Worm (Caenorhabditis elegans) whole organism, young adult: Measurements from ENCODE around the gene mdt-26.

Experiments used
- D2030.7 ChIP-seq: fragments of 200-800 bp; sonication (Bioruptor generic); IDR thresholded peaks from 2 replicates; pipeline ENCODE4 v1.3.6; 2022; ENCODE audit warnings: missing genetic modification reagents, missing genetic modification characterization, missing compliant biosample characterization
- F10E7.11 ChIP-seq: sonication (generic microtip); optimal IDR thresholded peaks from 2 replicates; lab custom pipeline; 2017; ENCODE audit warnings: mild to moderate bottlenecking, missing genetic modification characterization, moderate library complexity, missing compliant biosample characterization
- F23B12.7 ChIP-seq: sonication (generic microtip); optimal IDR thresholded peaks from 2 replicates; lab custom pipeline; 2017; ENCODE audit warnings: missing genetic modification characterization, mild to moderate bottlenecking, missing compliant biosample characterization, antibody characterized with exemption, moderate library complexity; ENCODE audit not compliant: insufficient read depth
- K11D2.4 ChIP-seq: fragments of 200-800 bp; sonication (Bioruptor generic); IDR thresholded peaks from 2 replicates; pipeline ENCODE4 v1.3.6; 2022; ENCODE audit warnings: missing genetic modification reagents, missing genetic modification characterization, missing compliant biosample characterization
- K12H6.12 ChIP-seq: fragments of 200-800 bp; sonication (Bioruptor generic); optimal IDR thresholded peaks from 2 replicates; lab custom pipeline; 2018; ENCODE audit warnings: mild to moderate bottlenecking, missing genetic modification characterization, missing compliant biosample characterization
- T07F8.4 ChIP-seq: sonication (generic microtip); optimal IDR thresholded peaks from 2 replicates; lab custom pipeline; 2016; ENCODE audit warnings: mild to moderate bottlenecking, missing genetic modification characterization, moderate library complexity, missing compliant biosample characterization
- Y67H2A.10 ChIP-seq: fragments of 200-800 bp; sonication (Bioruptor generic); conservative IDR thresholded peaks from 2 replicates; pipeline ENCODE4 v1.3.6; 2022; ENCODE audit warnings: missing genetic modification reagents, missing genetic modification characterization, missing compliant biosample characterization
- ZK185.1 ChIP-seq: sonication (generic microtip); optimal IDR thresholded peaks from 2 replicates; lab custom pipeline; 2016; ENCODE audit warnings: mild to moderate bottlenecking, missing genetic modification characterization, missing compliant biosample characterization; ENCODE audit not compliant: poor library complexity, severe bottlenecking
- attf-5 ChIP-seq: fragments of 200-800 bp; sonication (Bioruptor generic); optimal IDR thresholded peaks from 2 replicates; lab custom pipeline; 2018; ENCODE audit warnings: mild to moderate bottlenecking, missing genetic modification characterization, missing compliant biosample characterization
- cebp-1 ChIP-seq, 2 experiments: fragments of 200-800 bp in 1 of 2; sonication (Bioruptor generic) in 1 of 2; sonication (generic microtip) in 1 of 2; IDR thresholded peaks in 1 of 2; optimal IDR thresholded peaks in 1 of 2; 2 replicates each; pipeline versions ENCODE4 v1.3.6 to Lab custom; 2017 to 2022; ENCODE audit warnings: missing compliant biosample characterization in 2 of 2, missing genetic modification characterization in 2 of 2, mild to moderate bottlenecking in 1 of 2, missing genetic modification reagents in 1 of 2, moderate library complexity in 1 of 2
- cebp-2 ChIP-seq: fragments of 200-800 bp; sonication (Bioruptor generic); IDR thresholded peaks from 2 replicates; pipeline ENCODE4 v1.3.6; 2022; ENCODE audit warnings: missing genetic modification characterization, missing compliant biosample characterization
- ceh-100 ChIP-seq: fragments of 200-800 bp; sonication (Bioruptor generic); IDR thresholded peaks from 2 replicates; pipeline ENCODE4 v1.3.6; 2022; ENCODE audit warnings: missing genetic modification reagents, missing genetic modification characterization, missing compliant biosample characterization
- ceh-27 ChIP-seq: fragments of 200-800 bp; sonication (Bioruptor generic); optimal IDR thresholded peaks from 2 replicates; lab custom pipeline; 2018; ENCODE audit warnings: mild to moderate bottlenecking, missing genetic modification characterization, moderate library complexity, missing compliant biosample characterization
- ceh-79 ChIP-seq: sonication (generic microtip); optimal IDR thresholded peaks from 2 replicates; lab custom pipeline; 2017; ENCODE audit warnings: mild to moderate bottlenecking, missing genetic modification characterization, missing compliant biosample characterization
- ceh-91 ChIP-seq: fragments of 200-800 bp; sonication (Bioruptor generic); IDR thresholded peaks from 2 replicates; pipeline ENCODE4 v1.3.6; 2022; ENCODE audit warnings: missing genetic modification reagents, missing genetic modification characterization, missing compliant biosample characterization
- chd-7 ChIP-seq: sonication (generic microtip); optimal IDR thresholded peaks from 2 replicates; lab custom pipeline; 2016; ENCODE audit warnings: mild to moderate bottlenecking, missing genetic modification characterization, moderate library complexity, missing compliant biosample characterization
- die-1 ChIP-seq: sonication (generic microtip); optimal IDR thresholded peaks from 2 replicates; lab custom pipeline; 2016; ENCODE audit warnings: missing genotype, mild to moderate bottlenecking, missing genetic modification characterization, missing compliant biosample characterization
- dpl-1 ChIP-seq: fragments of 150-350 bp; optimal IDR thresholded peaks from 2 replicates; lab custom pipeline; 2014; ENCODE audit warnings: missing biosample characterization, missing genetic modification reagents, missing genetic modification characterization
- efl-1 ChIP-seq: fragments of 150-350 bp; optimal IDR thresholded peaks from 2 replicates; lab custom pipeline; 2014; ENCODE audit warnings: missing biosample characterization, missing genetic modification reagents, missing genetic modification characterization
- ekl-4 ChIP-seq: fragments of 200-800 bp; sonication (Bioruptor generic); IDR thresholded peaks from 2 replicates; pipeline ENCODE4 v1.3.6; 2022; ENCODE audit warnings: missing genetic modification reagents, missing genetic modification characterization, missing compliant biosample characterization
- gei-17 ChIP-seq: fragments of 200-800 bp; sonication (Bioruptor generic); optimal IDR thresholded peaks from 2 replicates; lab custom pipeline; 2018; ENCODE audit warnings: mild to moderate bottlenecking, missing genetic modification characterization, missing compliant biosample characterization
- hlh-26 ChIP-seq: fragments of 200-800 bp; sonication (Bioruptor generic); conservative IDR thresholded peaks from 2 replicates; pipeline ENCODE4 v1.3.6; 2022; ENCODE audit warnings: missing genetic modification reagents, missing genetic modification characterization, missing compliant biosample characterization
- hmg-1.2 ChIP-seq: fragments of 200-800 bp; sonication (Bioruptor generic); IDR thresholded peaks from 2 replicates; pipeline ENCODE4 v1.3.6; 2022; ENCODE audit warnings: missing genetic modification reagents, missing genetic modification characterization, missing compliant biosample characterization
- let-607 ChIP-seq, 2 experiments: fragments of 200-800 bp in 1 of 2; sonication (Bioruptor generic) in 1 of 2; sonication (generic microtip) in 1 of 2; optimal IDR thresholded peaks; 2 replicates each; lab custom pipeline; 2016 to 2018; ENCODE audit warnings: mild to moderate bottlenecking in 2 of 2, missing compliant biosample characterization in 2 of 2, missing genetic modification characterization in 2 of 2, moderate library complexity in 2 of 2, missing genotype in 1 of 2
- lin-35 ChIP-seq, 3 experiments: fragments of 150-350 bp in 2 of 3; sonication (generic microtip) in 1 of 3; optimal IDR thresholded peaks; 2 replicates each; lab custom pipeline; 2014 to 2018; ENCODE audit warnings: missing biosample characterization in 3 of 3, missing genetic modification characterization in 3 of 3, missing genetic modification reagents in 3 of 3
- lin-40 ChIP-seq: sonication (generic microtip); optimal IDR thresholded peaks from 2 replicates; lab custom pipeline; 2016; ENCODE audit warnings: missing genetic modification characterization, mild to moderate bottlenecking, missing compliant biosample characterization, missing genotype, missing genetic modification reagents
- lin-54 ChIP-seq: fragments of 200-800 bp; sonication (Bioruptor generic); optimal IDR thresholded peaks from 2 replicates; lab custom pipeline; 2018; ENCODE audit warnings: mild to moderate bottlenecking, missing genetic modification characterization, missing compliant biosample characterization
- lsl-1 ChIP-seq: fragments of 200-800 bp; sonication (Bioruptor generic); optimal IDR thresholded peaks from 2 replicates; lab custom pipeline; 2018; ENCODE audit warnings: mild to moderate bottlenecking, missing genetic modification characterization, moderate library complexity, missing compliant biosample characterization
- lsy-27 ChIP-seq: sonication (generic microtip); optimal IDR thresholded peaks from 2 replicates; lab custom pipeline; 2017; ENCODE audit warnings: missing genetic modification characterization, mild to moderate bottlenecking, missing compliant biosample characterization, antibody characterized with exemption, missing genotype, borderline replicate concordance; ENCODE audit not compliant: insufficient read depth
- madf-6 ChIP-seq: fragments of 200-800 bp; sonication (Bioruptor generic); IDR thresholded peaks from 2 replicates; pipeline ENCODE4 v1.3.6; 2022; ENCODE audit warnings: missing genetic modification reagents, missing genetic modification characterization, missing compliant biosample characterization
- mcd-1 ChIP-seq: fragments of 200-800 bp; sonication (Bioruptor generic); IDR thresholded peaks from 2 replicates; pipeline ENCODE4 v1.3.6; 2022; ENCODE audit warnings: missing genetic modification reagents, missing genetic modification characterization, missing compliant biosample characterization
- mes-4 ChIP-seq: sonication (generic microtip); optimal IDR thresholded peaks from 2 replicates; lab custom pipeline; 2016; ENCODE audit warnings: missing genotype, missing genetic modification characterization, missing compliant biosample characterization
- nfyb-1 ChIP-seq: fragments of 200-800 bp; sonication (Bioruptor generic); IDR thresholded peaks from 2 replicates; pipeline ENCODE4 v1.3.6; 2022; ENCODE audit warnings: missing genetic modification reagents, missing genetic modification characterization, missing compliant biosample characterization
- nhr-80 ChIP-seq: sonication (generic microtip); optimal IDR thresholded peaks from 2 replicates; lab custom pipeline; 2016; ENCODE audit warnings: missing genetic modification characterization, missing compliant biosample characterization
- nhr-90 ChIP-seq: sonication (generic microtip); optimal IDR thresholded peaks from 2 replicates; lab custom pipeline; 2016; ENCODE audit warnings: missing genotype, mild to moderate bottlenecking, missing genetic modification characterization, missing compliant biosample characterization
- pha-4 ChIP-seq: fragments of 150-350 bp; sonication (generic microtip); optimal IDR thresholded peaks from 2 replicates; lab custom pipeline; 2014; ENCODE audit warnings: missing biosample characterization, missing genetic modification reagents, missing genetic modification characterization
- rec-8 ChIP-seq, 2 experiments: sonication (generic microtip); optimal IDR thresholded peaks; 2 replicates each; lab custom pipeline; 2016; ENCODE audit warnings: mild to moderate bottlenecking in 2 of 2, missing genetic modification characterization in 2 of 2, missing genetic modification reagents in 2 of 2, missing genotype in 2 of 2, missing biosample characterization in 1 of 2, missing compliant biosample characterization in 1 of 2, moderate library complexity in 1 of 2
- rpc-1 ChIP-seq, 2 experiments: fragments of 150-350 bp in 1 of 2; sonication (generic microtip) in 1 of 2; optimal IDR thresholded peaks; 2 replicates each; lab custom pipeline; 2014 to 2018; ENCODE audit warnings: missing biosample characterization in 1 of 2, missing genetic modification characterization in 1 of 2, missing genetic modification reagents in 1 of 2, missing genotype in 1 of 2
- snpc-1.3 ChIP-seq: sonication (generic microtip); optimal IDR thresholded peaks from 2 replicates; lab custom pipeline; 2017; ENCODE audit warnings: missing genetic modification characterization, mild to moderate bottlenecking, missing compliant biosample characterization, antibody characterized with exemption, moderate library complexity, missing genotype, missing genetic modification reagents; ENCODE audit not compliant: insufficient read depth
- snpc-3.4 ChIP-seq: sonication (generic microtip); optimal IDR thresholded peaks from 2 replicates; lab custom pipeline; 2017; ENCODE audit warnings: missing genetic modification characterization, mild to moderate bottlenecking, missing compliant biosample characterization, antibody characterized with exemption, moderate library complexity, missing genotype, missing genetic modification reagents
- snpc-4 ChIP-seq, 5 experiments: fragments of 150-350 bp in 1 of 5; sonication (generic microtip) in 4 of 5; optimal IDR thresholded peaks; 2 replicates each; lab custom pipeline; 2014 to 2018; ENCODE audit warnings: missing genetic modification characterization in 5 of 5, missing biosample characterization in 3 of 5, antibody characterized with exemption in 2 of 5, mild to moderate bottlenecking in 2 of 5, missing compliant biosample characterization in 2 of 5, missing genotype in 2 of 5, moderate library complexity in 2 of 5, missing genetic modification reagents in 1 of 5
- somi-1 ChIP-seq: fragments of 200-800 bp; sonication (Bioruptor generic); optimal IDR thresholded peaks from 2 replicates; lab custom pipeline; 2018; ENCODE audit warnings: mild to moderate bottlenecking, missing genetic modification characterization, missing compliant biosample characterization
- xnd-1 ChIP-seq: sonication (generic microtip); optimal IDR thresholded peaks from 2 replicates; lab custom pipeline; 2016; ENCODE audit warnings: missing genotype, missing genetic modification reagents, missing genetic modification characterization, missing compliant biosample characterization
- ztf-25 ChIP-seq: fragments of 200-800 bp; sonication (Bioruptor generic); IDR thresholded peaks from 2 replicates; pipeline ENCODE4 v1.3.6; 2022; ENCODE audit warnings: missing genetic modification reagents, missing genetic modification characterization, missing compliant biosample characterization
- ztf-3 ChIP-seq: fragments of 200-800 bp; sonication (Bioruptor generic); optimal IDR thresholded peaks from 2 replicates; lab custom pipeline; 2018; ENCODE audit warnings: mild to moderate bottlenecking, missing genetic modification characterization, missing compliant biosample characterization

mdt-26 gene

DNA sequence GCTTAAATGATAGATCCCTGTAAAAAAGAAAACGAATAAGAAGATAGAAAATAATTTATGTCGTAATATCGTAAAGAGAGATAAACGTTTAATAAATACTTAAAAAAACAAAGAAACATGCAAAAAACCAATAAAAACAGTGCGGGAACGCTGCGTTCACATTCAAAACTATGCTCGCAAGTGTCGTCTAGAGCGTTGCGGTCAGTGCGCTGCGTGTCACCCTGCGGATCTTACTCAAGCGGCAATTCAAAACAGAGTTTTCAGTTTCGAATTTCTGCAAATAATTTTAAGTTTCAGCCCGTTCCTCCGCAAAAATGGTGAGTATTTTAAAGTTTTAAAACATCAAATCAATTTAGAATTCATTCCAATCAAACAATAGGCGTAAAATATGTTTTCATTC lies 53.8 kb downstream of the mdt-26 start, which contains the start of the genes tiar-1 and lelo-4:
TSS of gene tiar-1 (minus strand) at position 17 of the 400 bp plus-strand sequence.
TSS of gene lelo-4 (plus strand) at position 118 of the 400 bp plus-strand sequence.
- TF ChIP-seq lin-35 (GFP tag; optimal IDR thresholded peaks at IDR 0.05; lab: Kevin White, UChicago) (peak in 1 of 3 experiments; percentile 62), lsl-1 (GFP tag; lab: Kevin White, UChicago) (peak; percentile 14), K12H6.12 (tag; lab: Kevin White, UChicago) (peak; percentile 38), efl-1 (GFP tag; lab: Kevin White, UChicago) (peak; percentile 72), nhr-90 (tag; lab: Kevin White, UChicago) (no peak), dpl-1 (peak; percentile 73), ztf-25 (no peak), hlh-26 (GFP tag; lab: Robert Waterston, UW) (no peak), snpc-1.3 (tag; lab: Kevin White, UChicago) (peak; percentile 52), chd-7 (no peak), mcd-1 (GFP tag; lab: Robert Waterston, UW) (0 out of 2 replicates have a peak, but pooled peaks have one; percentile 45), nhr-80 (peak; percentile 27), gei-17 (GFP tag; lab: Kevin White, UChicago) (no peak), lin-54 (peak; percentile 93), snpc-3.4 (tag; lab: Kevin White, UChicago) (peak; percentile 72), D2030.7 (GFP tag; lab: Robert Waterston, UW) (peak; percentile 19; the same call in 1 of the 2 replicates), snpc-4 (GFP tag; optimal IDR thresholded peaks at IDR 0.05; lab: Kevin White, UChicago) (peak; percentile 4), snpc-4 (tag; optimal IDR thresholded peaks at IDR 0.05; lab: Kevin White, UChicago) (peak in 3 of 4 experiments; percentile 27 to 63 (median 62)), hmg-1.2 (GFP tag; lab: Robert Waterston, UW) (peak; percentile 43; the same call in 1 of the 2 replicates), T07F8.4 (tag; lab: Kevin White, UChicago) (no peak), somi-1 (GFP tag; lab: Kevin White, UChicago) (no peak), ZK185.1 (tag; lab: Kevin White, UChicago) (peak; percentile 29), ekl-4 (GFP tag; lab: Robert Waterston, UW) (0 out of 2 replicates have a peak, but pooled peaks have one; percentile 31), rec-8 (tag; optimal IDR thresholded peaks at IDR 0.05; lab: Kevin White, UChicago) (no peak), die-1 (tag; lab: Kevin White, UChicago) (no peak), F10E7.11 (tag; lab: Kevin White, UChicago) (no peak), madf-6 (GFP tag; lab: Robert Waterston, UW) (peak; percentile 53; the same call in 1 of the 2 replicates), ceh-100 (GFP tag; lab: Robert Waterston, UW) (peak; percentile 44; the same call in 1 of the 2 replicates), xnd-1 (no peak), ceh-27 (peak; percentile 78), ztf-3 (GFP tag; lab: Kevin White, UChicago) (no peak), attf-5 (GFP tag; lab: Kevin White, UChicago) (peak; percentile 64), lin-40 (peak; percentile 16), lsy-27 (tag; lab: Kevin White, UChicago) (peak; percentile 48), nfyb-1 (GFP tag; lab: Robert Waterston, UW) (peak; percentile 61; the same call in 1 of the 2 replicates), cebp-2 (GFP tag; lab: Robert Waterston, UW) (no peak), mes-4 (no peak), Y67H2A.10 (GFP tag; lab: Robert Waterston, UW) (no peak), K11D2.4 (GFP tag; lab: Robert Waterston, UW) (no peak), ceh-91 (no peak), pha-4 (tag; lab: Kevin White, UChicago) (no peak), rpc-1 (optimal IDR thresholded peaks at IDR 0.05; lab: Kevin White, UChicago) (no peak), rpc-1 (tag; optimal IDR thresholded peaks at IDR 0.05; lab: Kevin White, UChicago) (no peak), cebp-1 (GFP tag; IDR thresholded peaks at IDR 0.05; lab: Robert Waterston, UW) (no peak), cebp-1 (tag; optimal IDR thresholded peaks at IDR 0.05; lab: Kevin White, UChicago) (peak; percentile 42), F23B12.7 (tag; lab: Kevin White, UChicago) (peak; percentile 86), ceh-79 (tag; lab: Kevin White, UChicago) (no peak), let-607 (tag; optimal IDR thresholded peaks at IDR 0.05; lab: Kevin White, UChicago) (peak in 1 of 2 experiments; percentile 10)
